Fruit fly (Drosophila melanogaster) whole organism, wandering third instar larva: ENCODE measurements around the gene r.

Experiments
- Hnf4 ChIP-seq: fragments of 200-800 bp; sonication (Bioruptor generic); optimal IDR thresholded peaks from 2 replicates; lab custom pipeline; 2016; ENCODE audit warnings: missing biosample characterization, mild to moderate bottlenecking, missing genetic modification characterization
- Myc ChIP-seq: fragments of >200 bp; optimal IDR thresholded peaks from 2 replicates; lab custom pipeline; 2017

DNA sequence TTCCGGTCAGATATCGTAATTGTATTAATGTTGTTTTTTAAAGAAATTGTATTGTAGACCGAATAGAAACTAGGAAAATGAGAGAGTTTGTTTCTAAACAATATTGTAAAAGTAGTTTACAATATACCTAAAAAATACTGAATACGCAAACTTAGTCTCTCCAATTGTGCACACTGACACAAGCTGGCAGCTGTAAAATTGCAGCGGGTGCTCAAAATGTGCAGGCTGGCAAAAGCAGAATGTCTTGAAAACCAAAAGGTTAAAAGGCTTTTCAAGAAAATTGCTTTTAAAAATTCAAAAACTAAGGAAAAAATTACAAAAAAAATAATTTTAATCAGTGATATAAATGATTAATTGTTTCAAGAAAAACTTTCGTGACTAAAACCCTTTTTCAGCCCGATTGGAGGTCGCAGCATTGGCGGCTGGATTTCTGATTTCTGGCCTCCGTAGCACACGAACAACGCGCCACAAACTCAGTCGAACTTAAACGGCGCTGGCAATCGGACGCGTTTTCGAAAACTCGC lies 40.6 kb downstream of the r start, which contains the start of gene CG4678:
- TF ChIP-seq Hnf4: no peak
- TF ChIP-seq Myc (lab: Kevin White, UChicago): no peak
